Worm (Caenorhabditis elegans) whole organism, L4 larva: ENCODE measurements around the gene R09D1.14.
"Not testable (repeated sequence)": the region's sequence is repeated elsewhere in the genome, so short reads cannot be mapped to it uniquely, and the experiment has no call there.

Source experiments
- F44E2.7 ChIP-seq: fragments of 200-800 bp; sonication (Bioruptor generic); IDR thresholded peaks from 2 replicates; pipeline ENCODE4 v2.1.2; 2022; ENCODE audit warnings: missing genetic modification characterization, missing compliant biosample characterization
- T26A8.4 ChIP-seq: fragments of 200-800 bp; sonication (Bioruptor generic); IDR thresholded peaks from 2 replicates; pipeline ENCODE4 v1.3.6; 2022; ENCODE audit warnings: missing genetic modification characterization, missing compliant biosample characterization
- Y48G9A.11 ChIP-seq: fragments of 200-800 bp; sonication (Bioruptor generic); IDR thresholded peaks from 2 replicates; pipeline ENCODE4 v1.3.6; 2022; ENCODE audit warnings: missing genetic modification reagents, missing genetic modification characterization, missing compliant biosample characterization
- Y5F2A.4 ChIP-seq: fragments of 200-800 bp; sonication (Bioruptor generic); optimal IDR thresholded peaks from 2 replicates; lab custom pipeline; 2018; ENCODE audit warnings: mild to moderate bottlenecking, missing genetic modification characterization, missing compliant biosample characterization
- aha-1 ChIP-seq: fragments of 150-350 bp; peaks from one replicate; lab custom pipeline; 2014; ENCODE audit warnings: missing biosample characterization, missing genetic modification characterization
- aly-2 ChIP-seq: sonication (generic microtip); optimal IDR thresholded peaks from 2 replicates; lab custom pipeline; 2018; ENCODE audit warnings: missing biosample characterization, missing genetic modification characterization
- attf-4 ChIP-seq: sonication (generic microtip); optimal IDR thresholded peaks from 3 replicates; lab custom pipeline; 2017; ENCODE audit warnings: missing biosample characterization, missing genetic modification characterization
- ceh-20 ChIP-seq: fragments of 200-800 bp; sonication (Bioruptor generic); IDR thresholded peaks from 2 replicates; pipeline ENCODE4 v1.3.6; 2022; ENCODE audit warnings: missing genetic modification reagents, missing genetic modification characterization, missing compliant biosample characterization
- ceh-32 ChIP-seq: sonication (generic microtip); optimal IDR thresholded peaks from 2 replicates; lab custom pipeline; 2016; ENCODE audit warnings: mild to moderate bottlenecking, missing genetic modification characterization, missing compliant biosample characterization; ENCODE audit not compliant: poor library complexity
- daf-16 ChIP-seq, 3 experiments: sonication (generic microtip); optimal IDR thresholded peaks; 2 replicates each; lab custom pipeline; 2016 to 2017; ENCODE audit warnings: missing genetic modification characterization in 3 of 3, missing genetic modification reagents in 3 of 3, mild to moderate bottlenecking in 2 of 3, missing compliant biosample characterization in 2 of 3, missing biosample characterization in 1 of 3, moderate library complexity in 1 of 3
- duxl-1 ChIP-seq: sonication (generic microtip); optimal IDR thresholded peaks from 2 replicates; lab custom pipeline; 2016; ENCODE audit warnings: mild to moderate bottlenecking, missing genetic modification characterization, moderate library complexity, missing compliant biosample characterization; ENCODE audit not compliant: poor library complexity
- dve-1 ChIP-seq: sonication (generic microtip); optimal IDR thresholded peaks from 2 replicates; lab custom pipeline; 2017; ENCODE audit warnings: antibody characterized with exemption, mild to moderate bottlenecking, missing genetic modification characterization, missing compliant biosample characterization; ENCODE audit not compliant: insufficient read depth
- fos-1 ChIP-seq: fragments of 150-350 bp; optimal IDR thresholded peaks from 2 replicates; lab custom pipeline; 2014; ENCODE audit warnings: missing biosample characterization, missing genetic modification characterization
- gei-8 ChIP-seq: fragments of 200-800 bp; sonication (Bioruptor generic); optimal IDR thresholded peaks from 2 replicates; lab custom pipeline; 2018; ENCODE audit warnings: mild to moderate bottlenecking, missing genetic modification characterization, missing compliant biosample characterization
- hmg-1.1 ChIP-seq: fragments of 200-800 bp; sonication (Bioruptor generic); IDR thresholded peaks from 2 replicates; pipeline ENCODE4 v1.3.6; 2022; ENCODE audit warnings: missing genetic modification reagents, missing genetic modification characterization, missing compliant biosample characterization
- lir-3 ChIP-seq: sonication (generic microtip); optimal IDR thresholded peaks from 2 replicates; lab custom pipeline; 2016; ENCODE audit warnings: mild to moderate bottlenecking, missing genetic modification characterization, missing compliant biosample characterization
- madf-9 ChIP-seq: fragments of 200-800 bp; sonication (Bioruptor generic); conservative IDR thresholded peaks from 2 replicates; pipeline ENCODE4 v1.3.6; 2022; ENCODE audit warnings: missing genetic modification reagents, missing genetic modification characterization, missing compliant biosample characterization
- mdl-1 ChIP-seq, 2 experiments: fragments of 150-350 bp in 1 of 2; sonication (generic microtip) in 1 of 2; optimal IDR thresholded peaks; 2 replicates each; lab custom pipeline; 2014 to 2017; ENCODE audit warnings: missing biosample characterization in 2 of 2, missing genetic modification characterization in 2 of 2
- mdt-29 ChIP-seq: fragments of 200-800 bp; sonication (Bioruptor generic); IDR thresholded peaks from 2 replicates; pipeline ENCODE4 v1.3.6; 2022; ENCODE audit warnings: missing genetic modification reagents, missing genetic modification characterization, missing compliant biosample characterization
- mep-1 ChIP-seq: fragments of 150-350 bp; sonication (generic microtip); optimal IDR thresholded peaks from 3 replicates; lab custom pipeline; 2014; ENCODE audit warnings: missing biosample characterization, missing genetic modification characterization
- mxl-2 ChIP-seq: fragments of 200-800 bp; sonication (Bioruptor generic); conservative IDR thresholded peaks from 2 replicates; pipeline ENCODE4 v1.3.6; 2022; ENCODE audit warnings: missing genetic modification reagents, missing genetic modification characterization, missing compliant biosample characterization
- nhr-11 ChIP-seq: fragments of 150-350 bp; optimal IDR thresholded peaks from 2 replicates; lab custom pipeline; 2014; ENCODE audit warnings: missing biosample characterization, missing genetic modification characterization
- nhr-77 ChIP-seq: fragments of 150-350 bp; optimal IDR thresholded peaks from 2 replicates; lab custom pipeline; 2014; ENCODE audit warnings: missing biosample characterization, missing genetic modification characterization
- pha-4 ChIP-seq, 2 experiments: fragments of 150-350 bp in 1 of 2; fragments of 200-800 bp in 1 of 2; sonication (Bioruptor generic) in 1 of 2; IDR thresholded peaks in 1 of 2; optimal IDR thresholded peaks in 1 of 2; 2 replicates each; pipeline versions ENCODE4 v1.3.6 to Lab custom; 2014 to 2022; ENCODE audit warnings: missing genetic modification characterization in 2 of 2, missing genetic modification reagents in 2 of 2, missing biosample characterization in 1 of 2, missing compliant biosample characterization in 1 of 2
- set-16 ChIP-seq: fragments of 200-800 bp; sonication (Bioruptor generic); IDR thresholded peaks from 2 replicates; pipeline ENCODE4 v1.3.6; 2022; ENCODE audit warnings: missing genetic modification reagents, missing genetic modification characterization, missing compliant biosample characterization
- skn-1 ChIP-seq: fragments of 150-350 bp; optimal IDR thresholded peaks from 2 replicates; lab custom pipeline; 2014; ENCODE audit warnings: missing biosample characterization, missing genetic modification characterization
- snpc-1.2 ChIP-seq: fragments of 200-800 bp; sonication (Bioruptor generic); IDR thresholded peaks from 2 replicates; pipeline ENCODE4 v1.3.6; 2022; ENCODE audit warnings: missing genetic modification reagents, missing genetic modification characterization, missing compliant biosample characterization
- spr-3 ChIP-seq: fragments of 200-800 bp; sonication (Bioruptor generic); optimal IDR thresholded peaks from 2 replicates; lab custom pipeline; 2018; ENCODE audit warnings: mild to moderate bottlenecking, missing genetic modification characterization, missing compliant biosample characterization
- tag-97 ChIP-seq: fragments of 200-800 bp; sonication (Bioruptor generic); IDR thresholded peaks from 2 replicates; pipeline ENCODE4 v1.3.6; 2022; ENCODE audit warnings: missing genetic modification characterization, missing compliant biosample characterization
- unc-62 ChIP-seq, 3 experiments: fragments of 150-350 bp in 1 of 3; sonication (generic microtip); optimal IDR thresholded peaks in 2 of 3; peaks in 1 of 3; 1 replicate in 1 of 3; 2 replicates in 2 of 3; lab custom pipeline; 2014 to 2017; ENCODE audit warnings: missing biosample characterization in 3 of 3, missing genetic modification characterization in 3 of 3, missing genetic modification reagents in 3 of 3, missing genotype in 1 of 3
- vab-7 ChIP-seq: fragments of 200-800 bp; sonication (Bioruptor generic); IDR thresholded peaks from 2 replicates; pipeline ENCODE4 v1.3.6; 2022; ENCODE audit warnings: missing genetic modification reagents, missing genetic modification characterization, missing compliant biosample characterization
- ztf-11 ChIP-seq: fragments of 150-350 bp; optimal IDR thresholded peaks from 2 replicates; lab custom pipeline; 2014; ENCODE audit warnings: missing biosample characterization, missing genetic modification characterization
- ztf-7 ChIP-seq: fragments of 150-350 bp; optimal IDR thresholded peaks from 2 replicates; lab custom pipeline; 2014; ENCODE audit warnings: missing biosample characterization, missing genetic modification characterization

Gene R09D1.14

ce11 chrII:9461881-9462280, 2.5 kb upstream of the R09D1.14 start, which contains the start of gene chil-21:
TSS of gene chil-21 (minus strand) at chrII:9461981.
- not testable (repeated sequence) for TF ChIP-seq fos-1; vab-7 (GFP tag; lab: Robert Waterston, UW); gei-8 (GFP tag; lab: Kevin White, UChicago)

- no peak for TF ChIP-seq ztf-7
- no peak for TF ChIP-seq attf-4 (tag; lab: Kevin White, UChicago)
- no peak for TF ChIP-seq lir-3
- TF ChIP-seq Y48G9A.11 (GFP tag; lab: Robert Waterston, UW): no peak
- no peak for TF ChIP-seq nhr-77 (tag; lab: Kevin White, UChicago)
- TF ChIP-seq F44E2.7 (GFP tag; lab: Robert Waterston, UW): no peak
- no peak for TF ChIP-seq T26A8.4 (GFP tag; lab: Robert Waterston, UW)
- no peak for TF ChIP-seq spr-3 (GFP tag; lab: Kevin White, UChicago)
- TF ChIP-seq mdl-1 (tag; optimal IDR thresholded peaks at IDR 0.05; lab: Kevin White, UChicago): no peak
- no peak for TF ChIP-seq pha-4 (GFP tag; IDR thresholded peaks at IDR 0.05; lab: Robert Waterston, UW)
- TF ChIP-seq pha-4 (tag; optimal IDR thresholded peaks at IDR 0.05; lab: Kevin White, UChicago): no peak
- no peak for TF ChIP-seq ceh-32 (tag; lab: Kevin White, UChicago)
- TF ChIP-seq, all 104 proteins: peak for 0
Observed at ce11 chrII:9454304-9454703, 5.1 kb downstream of the R09D1.14 start, which contains the start of gene chil-19. TSS of gene chil-19 (minus strand) at chrII:9454404.

- TF ChIP-seq Y5F2A.4 (GFP tag; lab: Kevin White, UChicago); tag-97 (GFP tag; lab: Robert Waterston, UW); skn-1 (tag; lab: Kevin White, UChicago): not testable (repeated sequence)
- TF ChIP-seq, all 104 proteins: peak for 0; not testable (repeated sequence) for 104
Observed at ce11 chrII:9452172-9452571, 7.2 kb downstream of the R09D1.14 start, which contains the start of gene R09D1.12. TSS of gene R09D1.12 (minus strand) at chrII:9452272.

ce11 chrII:9447965-9448364, 11.4 kb downstream of the R09D1.14 start, which contains the start of gene chil-18:
TSS of gene chil-18 (plus strand) at chrII:9448265.
- TF ChIP-seq duxl-1 (tag; lab: Kevin White, UChicago) (no peak), daf-16 (GFP tag; optimal IDR thresholded peaks at IDR 0.05; lab: Kevin White, UChicago) (no peak), daf-16 (tag; optimal IDR thresholded peaks at IDR 0.05; lab: Kevin White, UChicago) (no peak), mxl-2 (GFP tag; lab: Robert Waterston, UW) (no peak), ztf-11 (tag; lab: Kevin White, UChicago) (no peak), snpc-1.2 (no peak), nhr-11 (tag; lab: Kevin White, UChicago) (no peak), dve-1 (tag; lab: Kevin White, UChicago) (no peak), mep-1 (tag; lab: Kevin White, UChicago) (no peak), hmg-1.1 (GFP tag; lab: Robert Waterston, UW) (no peak), madf-9 (GFP tag; lab: Robert Waterston, UW) (no peak), aly-2 (tag; lab: Kevin White, UChicago) (no peak), unc-62 (GFP tag; optimal IDR thresholded peaks at IDR 0.05 in 1 of 2; lab: Kevin White, UChicago) (no peak), unc-62 (tag; optimal IDR thresholded peaks at IDR 0.05; lab: Kevin White, UChicago) (no peak), aha-1 (tag; lab: Kevin White, UChicago) (no peak), ceh-20 (no peak), mdt-29 (GFP tag; lab: Robert Waterston, UW) (no peak), set-16 (GFP tag; lab: Robert Waterston, UW) (no peak)
